Worm (Caenorhabditis elegans): Measurements from ENCODE around the gene dop-3.

dop-3 gene

ce11 chrX:6533038-6533437 lies 36.5 kb downstream of the dop-3 start:
- TF ChIP-seq B0336.3 (GFP tag; IDR thresholded peaks at IDR 0.05): 0 out of 2 replicates have a peak, but pooled peaks have one; percentile 35
- TF ChIP-seq ceh-100 (GFP tag; IDR thresholded peaks at IDR 0.05): no peak
- peak; percentile 86 for TF ChIP-seq Y53G8AR.9 (GFP tag; conservative IDR thresholded peaks at IDR 0.05)
- no peak for TF ChIP-seq Y79H2A.3 (GFP tag; conservative IDR thresholded peaks at IDR 0.05)
- TF ChIP-seq repo-1 (tag; optimal IDR thresholded peaks at IDR 0.05): peak; percentile 47
- peak; percentile 48 for TF ChIP-seq nhr-90 (tag; optimal IDR thresholded peaks at IDR 0.05)
- peak; percentile 78 for TF ChIP-seq madf-10 (tag; optimal IDR thresholded peaks at IDR 0.05)
- no peak for TF ChIP-seq xnd-1 (tag; optimal IDR thresholded peaks at IDR 0.05)
- 0 out of 2 replicates have a peak, but pooled peaks have one; percentile 12 for TF ChIP-seq pbrm-1 (GFP tag; IDR thresholded peaks at IDR 0.05)
- TF ChIP-seq nhr-80 (tag; optimal IDR thresholded peaks at IDR 0.05): peak; percentile 41
- no peak for TF ChIP-seq cebp-1 (GFP tag; IDR thresholded peaks at IDR 0.05)
- TF ChIP-seq cebp-1 (tag; optimal IDR thresholded peaks at IDR 0.05): peak; percentile 2
- TF ChIP-seq tlf-1 (GFP tag; optimal IDR thresholded peaks at IDR 0.05): peak; percentile 56
- TF ChIP-seq atf-7 (tag; optimal IDR thresholded peaks at IDR 0.05): peak; percentile 39
- no peak for TF ChIP-seq athp-1 (tag; optimal IDR thresholded peaks at IDR 0.05)
- TF ChIP-seq T26A5.8 (tag; optimal IDR thresholded peaks at IDR 0.05): no peak

ce11 chrX:6531896-6532295 lies 37.6 kb downstream of the dop-3 start:
- TF ChIP-seq rcor-1 (GFP tag; IDR thresholded peaks at IDR 0.05) (no peak), nhr-27 (tag; optimal IDR thresholded peaks at IDR 0.05) (no peak), mel-28 (tag; optimal IDR thresholded peaks at IDR 0.05; ENCODE audit: borderline replicate concordance) (no peak), hlh-12 (tag; optimal IDR thresholded peaks at IDR 0.05) (no peak), nhr-80 (tag; optimal IDR thresholded peaks at IDR 0.05) (no peak), attf-6 (GFP tag; IDR thresholded peaks at IDR 0.05) (no peak), ztf-25 (GFP tag; IDR thresholded peaks at IDR 0.05) (no peak), ceh-100 (GFP tag; IDR thresholded peaks at IDR 0.05) (no peak), dpl-1 (GFP tag; optimal IDR thresholded peaks at IDR 0.05) (no peak), B0261.1 (tag; optimal IDR thresholded peaks at IDR 0.05) (no peak), Y95B8A.8 (GFP tag; IDR thresholded peaks at IDR 0.05) (no peak), mcd-1 (GFP tag; IDR thresholded peaks at IDR 0.05) (no peak), chd-7 (tag; optimal IDR thresholded peaks at IDR 0.05) (no peak)

ce11 chrX:6530591-6530990 lies 38.9 kb downstream of the dop-3 start:
- TF ChIP-seq lsy-27 (tag; optimal IDR thresholded peaks at IDR 0.05; ENCODE audit: borderline replicate concordance, insufficient read depth) (no peak), nhr-80 (tag; optimal IDR thresholded peaks at IDR 0.05) (peak; percentile 90), Y67H2A.10 (GFP tag; conservative IDR thresholded peaks at IDR 0.05) (no peak), nfyb-1 (GFP tag; IDR thresholded peaks at IDR 0.05) (0 out of 2 replicates have a peak, but pooled peaks have one; percentile 16), mxl-1 (tag; optimal IDR thresholded peaks at IDR 0.05) (no peak), unc-62 (GFP tag; optimal IDR thresholded peaks at IDR 0.05) (peak; percentile 75), cebp-1 (GFP tag; IDR thresholded peaks at IDR 0.05) (peak; percentile 42; the same call in 1 of the 2 replicates), cebp-1 (tag; optimal IDR thresholded peaks at IDR 0.05) (peak; percentile 69)

ce11 chrX:6530046-6530445 lies 39.5 kb downstream of the dop-3 start, which contains the start of gene ceh-60:
TSS of gene ceh-60 (minus strand) at chrX:6530146.
- TF ChIP-seq die-1 (tag; optimal IDR thresholded peaks at IDR 0.05) (no peak), F52B5.7 (tag; optimal IDR thresholded peaks at IDR 0.05) (no peak), fkh-3 (tag; optimal IDR thresholded peaks at IDR 0.05) (no peak), mel-28 (tag; optimal IDR thresholded peaks at IDR 0.05; ENCODE audit: borderline replicate concordance) (no peak), sdz-38 (tag; optimal IDR thresholded peaks at IDR 0.05) (no peak), F33H1.4 (GFP tag; IDR thresholded peaks at IDR 0.05) (no peak), attf-5 (GFP tag; optimal IDR thresholded peaks at IDR 0.05) (no peak), rcor-1 (GFP tag; IDR thresholded peaks at IDR 0.05) (no peak), Y67H2A.10 (GFP tag; conservative IDR thresholded peaks at IDR 0.05) (no peak), T07F8.4 (tag; optimal IDR thresholded peaks at IDR 0.05) (no peak), egl-18 (GFP tag; IDR thresholded peaks at IDR 0.05) (no peak), Y79H2A.3 (GFP tag; conservative IDR thresholded peaks at IDR 0.05) (no peak), nhr-120 (GFP tag; IDR thresholded peaks at IDR 0.05) (no peak), F23B12.7 (tag; optimal IDR thresholded peaks at IDR 0.05; ENCODE audit: insufficient read depth) (no peak), madf-6 (GFP tag; IDR thresholded peaks at IDR 0.05) (no peak), Y95B8A.8 (GFP tag; IDR thresholded peaks at IDR 0.05) (no peak), lin-35 (GFP tag; optimal IDR thresholded peaks at IDR 0.05) (no peak), snpc-4 (GFP tag; optimal IDR thresholded peaks at IDR 0.05) (no peak), snpc-4 (tag; optimal IDR thresholded peaks at IDR 0.05) (no peak)
